Worm (Caenorhabditis elegans): Measurements from ENCODE around the gene F14H3.15.

DNA sequence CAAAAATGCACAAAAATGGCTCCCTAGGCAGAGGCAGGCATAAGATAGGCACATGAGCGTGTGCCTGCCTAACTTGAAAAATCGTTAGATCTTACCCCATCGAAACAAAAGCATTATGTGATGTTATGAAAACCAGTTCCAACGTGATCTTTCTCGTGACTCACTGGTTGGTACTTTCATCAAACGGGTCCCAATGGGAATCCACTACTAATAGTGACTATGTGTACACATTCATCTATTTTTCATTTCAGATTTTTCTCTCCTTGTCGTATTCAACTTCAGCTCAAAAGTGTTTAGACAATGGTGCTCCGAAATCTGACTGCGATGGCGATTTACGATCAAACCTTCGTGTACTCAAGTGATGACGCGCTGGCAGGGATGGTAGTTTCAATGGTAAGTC, 42.4 kb downstream of the F14H3.15 start, which contains the start of gene srx-43:
- no peak for TF ChIP-seq him-1 (tag; optimal IDR thresholded peaks at IDR 0.05)
- TF ChIP-seq dao-5 (tag; optimal IDR thresholded peaks at IDR 0.05): no peak

Measured in whole organism, L4/young adult.